Worm (Caenorhabditis elegans) whole organism, L3 larva: ENCODE measurements around the gene spp-22.

Experiments
- ZK546.5 ChIP-seq: sonication (generic microtip); optimal IDR thresholded peaks from 2 replicates; lab custom pipeline; 2017; ENCODE audit warnings: missing biosample characterization, missing genetic modification characterization
- aly-2 ChIP-seq: fragments of 150-350 bp; optimal IDR thresholded peaks from 2 replicates; lab custom pipeline; 2014; ENCODE audit warnings: missing biosample characterization, missing genetic modification characterization
- ama-1 ChIP-seq: fragments of 150-350 bp; optimal IDR thresholded peaks from 2 replicates; lab custom pipeline; 2018
- ceh-28 ChIP-seq: fragments of 150-350 bp; optimal IDR thresholded peaks from 2 replicates; lab custom pipeline; 2014; ENCODE audit warnings: missing biosample characterization, missing genetic modification reagents, missing genetic modification characterization
- ceh-9 ChIP-seq: sonication (generic microtip); optimal IDR thresholded peaks from 2 replicates; lab custom pipeline; 2018; ENCODE audit warnings: missing biosample characterization, missing genetic modification characterization
- daf-12 ChIP-seq: fragments of 150-350 bp; optimal IDR thresholded peaks from 2 replicates; lab custom pipeline; 2014; ENCODE audit warnings: missing biosample characterization, missing genetic modification reagents, missing genetic modification characterization
- egl-27 ChIP-seq: sonication (generic microtip); optimal IDR thresholded peaks from 4 replicates; lab custom pipeline; 2017; ENCODE audit warnings: missing biosample characterization, missing genetic modification reagents, missing genetic modification characterization
- egl-5 ChIP-seq: fragments of 150-350 bp; optimal IDR thresholded peaks from 2 replicates; lab custom pipeline; 2017; ENCODE audit warnings: missing biosample characterization, missing genetic modification reagents, missing genetic modification characterization, inconsistent platforms
- elt-1 ChIP-seq: fragments of 150-350 bp; optimal IDR thresholded peaks from 2 replicates; lab custom pipeline; 2014; ENCODE audit warnings: missing biosample characterization, missing genetic modification characterization
- elt-2 ChIP-seq: sonication (generic microtip); optimal IDR thresholded peaks from 2 replicates; lab custom pipeline; 2016; ENCODE audit warnings: missing genetic modification reagents, mild to moderate bottlenecking, missing genetic modification characterization, missing compliant biosample characterization
- elt-3 ChIP-seq, 3 experiments: fragments of 150-350 bp in 1 of 3; sonication (generic microtip) in 2 of 3; optimal IDR thresholded peaks; 2 replicates in 2 of 3; 4 replicates in 1 of 3; lab custom pipeline; 2014 to 2017; ENCODE audit warnings: missing biosample characterization in 3 of 3, missing genetic modification characterization in 3 of 3
- fkh-10 ChIP-seq: sonication (generic microtip); optimal IDR thresholded peaks from 2 replicates; lab custom pipeline; 2017; ENCODE audit warnings: missing biosample characterization, missing genetic modification reagents, missing genetic modification characterization
- hmg-11 ChIP-seq: sonication (generic microtip); optimal IDR thresholded peaks from 2 replicates; lab custom pipeline; 2016; ENCODE audit warnings: missing genetic modification characterization, missing compliant biosample characterization
- jun-1 ChIP-seq: fragments of 150-350 bp; optimal IDR thresholded peaks from 2 replicates; lab custom pipeline; 2014; ENCODE audit warnings: missing biosample characterization, missing genetic modification reagents, missing genetic modification characterization
- lin-15B ChIP-seq: fragments of 150-350 bp; optimal IDR thresholded peaks from 2 replicates; lab custom pipeline; 2014; ENCODE audit warnings: missing biosample characterization, missing genetic modification characterization
- lin-39 ChIP-seq: fragments of 150-350 bp; optimal IDR thresholded peaks from 2 replicates; lab custom pipeline; 2018; ENCODE audit warnings: missing biosample characterization, missing genetic modification reagents, missing genetic modification characterization
- lsy-12 ChIP-seq: sonication (generic microtip); optimal IDR thresholded peaks from 2 replicates; lab custom pipeline; 2016; ENCODE audit warnings: mild to moderate bottlenecking, missing genetic modification characterization, missing compliant biosample characterization
- mml-1 ChIP-seq: fragments of 150-350 bp; sonication (generic microtip); optimal IDR thresholded peaks from 3 replicates; lab custom pipeline; 2014; ENCODE audit warnings: missing biosample characterization, missing genetic modification characterization
- nfya-1 ChIP-seq: sonication (generic microtip); optimal IDR thresholded peaks from 2 replicates; lab custom pipeline; 2017; ENCODE audit warnings: missing genetic modification characterization, mild to moderate bottlenecking, missing compliant biosample characterization, antibody characterized with exemption, moderate library complexity; ENCODE audit not compliant: insufficient read depth
- nhr-12 ChIP-seq: fragments of 150-350 bp; optimal IDR thresholded peaks from 2 replicates; lab custom pipeline; 2014; ENCODE audit warnings: missing biosample characterization, missing genetic modification characterization
- nhr-23 ChIP-seq: fragments of 150-350 bp; optimal IDR thresholded peaks from 2 replicates; lab custom pipeline; 2014; ENCODE audit warnings: missing biosample characterization, missing genetic modification reagents, missing genetic modification characterization
- nhr-237 ChIP-seq: fragments of 150-350 bp; optimal IDR thresholded peaks from 2 replicates; lab custom pipeline; 2014; ENCODE audit warnings: missing biosample characterization, missing genetic modification characterization
- nhr-25 ChIP-seq: sonication (generic microtip); optimal IDR thresholded peaks from 2 replicates; lab custom pipeline; 2017; ENCODE audit warnings: missing biosample characterization, missing genetic modification characterization
- nhr-43 ChIP-seq: sonication (generic microtip); optimal IDR thresholded peaks from 2 replicates; lab custom pipeline; 2016; ENCODE audit warnings: mild to moderate bottlenecking, missing genetic modification characterization, missing compliant biosample characterization; ENCODE audit not compliant: poor library complexity, severe bottlenecking
- nhr-67 ChIP-seq: fragments of 150-350 bp; optimal IDR thresholded peaks from 2 replicates; lab custom pipeline; 2014; ENCODE audit warnings: missing biosample characterization, missing genetic modification characterization
- nhr-77 ChIP-seq: fragments of 150-350 bp; optimal IDR thresholded peaks from 2 replicates; lab custom pipeline; 2014; ENCODE audit warnings: missing biosample characterization, missing genetic modification characterization
- pha-4 ChIP-seq: fragments of 150-350 bp; optimal IDR thresholded peaks from 2 replicates; lab custom pipeline; 2014; ENCODE audit warnings: missing biosample characterization, missing genetic modification reagents, missing genetic modification characterization
- pqm-1 ChIP-seq: fragments of 150-350 bp; optimal IDR thresholded peaks from 2 replicates; lab custom pipeline; 2017; ENCODE audit warnings: missing biosample characterization, missing genetic modification characterization, inconsistent platforms
- sea-2 ChIP-seq: fragments of 150-350 bp; sonication (generic microtip); optimal IDR thresholded peaks from 4 replicates; lab custom pipeline; 2014; ENCODE audit warnings: missing biosample characterization, missing genetic modification reagents, missing genetic modification characterization
- skn-1 ChIP-seq: fragments of 150-350 bp; optimal IDR thresholded peaks from 2 replicates; lab custom pipeline; 2014; ENCODE audit warnings: missing biosample characterization, missing genetic modification characterization
- snpc-4 ChIP-seq: fragments of 150-350 bp; optimal IDR thresholded peaks from 2 replicates; lab custom pipeline; 2014; ENCODE audit warnings: missing biosample characterization, missing genetic modification characterization
- tbx-2 ChIP-seq: sonication (generic microtip); optimal IDR thresholded peaks from 2 replicates; lab custom pipeline; 2016; ENCODE audit warnings: mild to moderate bottlenecking, missing genetic modification characterization, missing compliant biosample characterization
- unc-39 ChIP-seq: sonication (generic microtip); optimal IDR thresholded peaks from 4 replicates; lab custom pipeline; 2017; ENCODE audit warnings: missing biosample characterization, missing genetic modification characterization
- unc-62 ChIP-seq: fragments of 150-350 bp; sonication (generic microtip); optimal IDR thresholded peaks from 4 replicates; lab custom pipeline; 2014; ENCODE audit warnings: missing biosample characterization, missing genetic modification reagents, missing genetic modification characterization
- zag-1 ChIP-seq: fragments of 150-350 bp; optimal IDR thresholded peaks from 2 replicates; lab custom pipeline; 2014; ENCODE audit warnings: missing biosample characterization, missing genetic modification characterization
- ztf-11 ChIP-seq: fragments of 150-350 bp; optimal IDR thresholded peaks from 2 replicates; lab custom pipeline; 2014; ENCODE audit warnings: missing biosample characterization, missing genetic modification characterization

spp-22 gene

ce11 chrX:7230877-7231276 lies 19.4 kb downstream of the spp-22 start:
- TF ChIP-seq hmg-11 (tag; lab: Kevin White, UChicago) (no peak), lin-39 (tag; lab: Kevin White, UChicago) (no peak), mml-1 (no peak), egl-27 (tag; lab: Kevin White, UChicago) (no peak), nhr-23 (no peak), nhr-25 (tag; lab: Kevin White, UChicago) (no peak), unc-62 (no peak), nhr-77 (no peak), ceh-9 (tag; lab: Kevin White, UChicago) (no peak), skn-1 (tag; lab: Kevin White, UChicago) (no peak)
- TF ChIP-seq, all 47 proteins: peak for 0

DNA sequence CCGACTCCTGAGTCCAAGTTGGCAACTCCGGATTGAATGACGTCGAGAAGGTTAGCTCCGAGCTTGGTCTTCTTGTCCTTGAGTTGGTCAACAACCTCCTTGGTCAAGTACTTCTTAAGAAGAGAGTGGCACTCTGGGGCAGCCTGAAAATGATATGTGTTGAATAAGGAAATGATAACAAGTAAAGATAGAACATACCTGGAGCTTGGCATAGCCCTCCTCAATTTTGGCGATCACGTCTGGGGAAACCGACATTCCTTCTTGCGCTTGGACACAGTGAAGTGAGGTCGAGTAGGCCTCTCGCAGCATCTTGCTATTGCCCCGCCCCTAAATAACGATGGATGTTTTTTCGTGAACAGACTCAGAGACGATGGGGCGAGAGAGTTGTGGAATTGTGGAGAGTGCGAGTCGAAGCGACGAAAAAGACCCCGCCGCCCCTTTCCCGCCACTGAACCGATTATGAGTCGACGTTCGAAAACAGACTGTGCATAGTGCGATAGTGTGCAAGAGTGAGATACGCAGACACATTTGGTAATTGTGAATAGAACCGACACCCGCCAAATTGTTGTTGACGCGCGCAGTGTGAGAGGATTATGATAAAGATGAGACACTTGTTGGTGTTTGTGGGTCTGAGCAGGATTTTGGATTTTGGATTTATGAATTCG lies 20.8 kb downstream of the spp-22 start:
- peak; percentile 13 for TF ChIP-seq nhr-43 (tag; lab: Kevin White, UChicago)
- TF ChIP-seq zag-1 (tag; lab: Kevin White, UChicago), result no peak
- TF ChIP-seq unc-39 (tag; lab: Kevin White, UChicago), result no peak
- no peak for TF ChIP-seq ZK546.5 (tag; lab: Kevin White, UChicago)
- no peak for TF ChIP-seq mml-1
- peak; percentile 17 for TF ChIP-seq snpc-4
- no peak for TF ChIP-seq unc-62
- no peak for TF ChIP-seq aly-2 (tag; lab: Kevin White, UChicago)
- TF ChIP-seq elt-3 (tag; optimal IDR thresholded peaks at IDR 0.05; lab: Kevin White, UChicago), result no peak
- no peak for TF ChIP-seq nhr-237 (tag; lab: Kevin White, UChicago)
- TF ChIP-seq ceh-28 (tag; lab: Kevin White, UChicago), result no peak
- no peak for TF ChIP-seq elt-1 (tag; lab: Kevin White, UChicago)
- TF ChIP-seq elt-2, result peak; percentile 60
- TF ChIP-seq nhr-77, result no peak
- TF ChIP-seq fkh-10 (GFP tag; lab: Kevin White, UChicago), result no peak
- TF ChIP-seq tbx-2, result no peak
- no peak for TF ChIP-seq egl-5
- TF ChIP-seq lin-15B (tag; lab: Kevin White, UChicago), result no peak
- TF ChIP-seq daf-12 (tag; lab: Kevin White, UChicago), result no peak
- peak; percentile 34 for TF ChIP-seq hmg-11 (tag; lab: Kevin White, UChicago)
- no peak for TF ChIP-seq sea-2 (GFP tag; lab: Kevin White, UChicago)
- no peak for TF ChIP-seq egl-27 (tag; lab: Kevin White, UChicago)
- TF ChIP-seq nhr-23, result peak; percentile 27
- TF ChIP-seq skn-1 (tag; lab: Kevin White, UChicago), result no peak
- no peak for TF ChIP-seq ztf-11
- TF ChIP-seq pha-4 (tag; lab: Kevin White, UChicago), result peak; percentile 48
- peak; percentile 31 for TF ChIP-seq pqm-1 (tag; lab: Kevin White, UChicago)
- no peak for TF ChIP-seq nhr-12 (tag; lab: Kevin White, UChicago)
- TF ChIP-seq nfya-1 (tag; lab: Kevin White, UChicago), result peak; percentile 63
- TF ChIP-seq lsy-12 (tag; lab: Kevin White, UChicago), result no peak
- peak; percentile 90 for TF ChIP-seq ama-1 (lab: Kevin White, UChicago)
- TF ChIP-seq jun-1 (tag; lab: Kevin White, UChicago), result peak; percentile 16
- TF ChIP-seq nhr-67, result no peak
- TF ChIP-seq lin-39 (tag; lab: Kevin White, UChicago), result peak; percentile 66

- TF ChIP-seq elt-2 (peak; percentile 73), ZK546.5 (tag; lab: Kevin White, UChicago) (no peak)
Measured at ce11 chrX:7233127-7234073, 21.9 kb downstream of the spp-22 start.
